Worm (Caenorhabditis elegans) whole organism, L1 larva: Measurements from ENCODE around the gene bath-37.

Experiments used
- egl-27 ChIP-seq, 2 experiments: fragments of 150-350 bp in 1 of 2; sonication (generic microtip); optimal IDR thresholded peaks; 3 replicates each; lab custom pipeline; 2017 to 2018; ENCODE audit warnings: missing biosample characterization in 2 of 2, missing genetic modification characterization in 2 of 2, missing genetic modification reagents in 2 of 2
- nhr-76 ChIP-seq: sonication (generic microtip); optimal IDR thresholded peaks from 2 replicates; lab custom pipeline; 2017; ENCODE audit warnings: missing biosample characterization, missing genetic modification characterization
- nhr-77 ChIP-seq: fragments of 150-350 bp; optimal IDR thresholded peaks from 2 replicates; lab custom pipeline; 2014; ENCODE audit warnings: missing biosample characterization, missing genetic modification characterization
- unc-86 ChIP-seq: sonication (generic microtip); optimal IDR thresholded peaks from 2 replicates; lab custom pipeline; 2016; ENCODE audit warnings: missing genetic modification characterization, missing compliant biosample characterization

ce11 chrIV:12046524-12047203, 22.0 kb upstream of the bath-37 start, which contains the start of gene T12G3.2:
- no peak for TF ChIP-seq nhr-76 (tag; lab: Kevin White, UChicago)
- TF ChIP-seq unc-86 (tag; lab: Kevin White, UChicago), result no peak
- TF ChIP-seq nhr-77 (tag; lab: Kevin White, UChicago), result no peak
- TF ChIP-seq egl-27 (tag; optimal IDR thresholded peaks at IDR 0.05; lab: Kevin White, UChicago), result no peak
